Fruit fly (Drosophila melanogaster) whole organism, pupa: ENCODE measurements around the gene Kdm5.

Experiments
- CG10348 ChIP-seq: fragments of 200-800 bp; sonication (Bioruptor generic); IDR thresholded peaks from 2 replicates; pipeline ENCODE4 v1.3.6; 2022; ENCODE audit warnings: missing biosample characterization, missing genetic modification characterization
- CG12605 ChIP-seq: fragments of 200-800 bp; sonication (Bioruptor generic); IDR thresholded peaks from 2 replicates; pipeline ENCODE4 v1.3.6; 2022; ENCODE audit warnings: missing biosample characterization, missing genetic modification characterization
- CG13204 ChIP-seq: fragments of 200-800 bp; sonication (Bioruptor generic); optimal IDR thresholded peaks from 2 replicates; lab custom pipeline; 2018; ENCODE audit warnings: missing biosample characterization, mild to moderate bottlenecking, missing genetic modification characterization, moderate library complexity
- CG14655 ChIP-seq: fragments of 200-800 bp; sonication (Bioruptor generic); optimal IDR thresholded peaks from 3 replicates; lab custom pipeline; 2017; ENCODE audit warnings: mild to moderate bottlenecking, missing biosample characterization, missing genetic modification reagents, missing genetic modification characterization
- CG15710 ChIP-seq: fragments of 200-800 bp; sonication (Bioruptor generic); optimal IDR thresholded peaks from 2 replicates; lab custom pipeline; 2018; ENCODE audit warnings: missing biosample characterization, mild to moderate bottlenecking, missing genetic modification characterization, moderate library complexity
- CG17806 ChIP-seq: fragments of 200-800 bp; sonication (Bioruptor generic); optimal IDR thresholded peaks from 2 replicates; lab custom pipeline; 2018; ENCODE audit warnings: missing biosample characterization, mild to moderate bottlenecking, missing genetic modification characterization, moderate library complexity
- CG32121 ChIP-seq: fragments of 200-800 bp; sonication (Bioruptor generic); IDR thresholded peaks from 2 replicates; pipeline ENCODE4 v1.3.6; 2022; ENCODE audit warnings: missing biosample characterization, missing genetic modification characterization
- CG34367 ChIP-seq: fragments of 200-800 bp; sonication (Bioruptor generic); optimal IDR thresholded peaks from 2 replicates; lab custom pipeline; 2018; ENCODE audit warnings: missing biosample characterization, mild to moderate bottlenecking, missing genetic modification characterization
- CG8159 ChIP-seq: fragments of 200-800 bp; sonication (Bioruptor generic); optimal IDR thresholded peaks from 3 replicates; lab custom pipeline; 2018; ENCODE audit warnings: missing biosample characterization, mild to moderate bottlenecking, missing genetic modification characterization, moderate library complexity
- CG8301 ChIP-seq: fragments of 200-800 bp; sonication (Bioruptor generic); optimal IDR thresholded peaks from 2 replicates; lab custom pipeline; 2018; ENCODE audit warnings: missing biosample characterization, mild to moderate bottlenecking, missing genetic modification characterization
- CG9948 ChIP-seq: fragments of 200-800 bp; sonication (Bioruptor generic); optimal IDR thresholded peaks from 2 replicates; lab custom pipeline; 2018; ENCODE audit warnings: missing biosample characterization, mild to moderate bottlenecking, missing genetic modification characterization, moderate library complexity
- D1 ChIP-seq: fragments of 200-800 bp; sonication (Bioruptor generic); optimal IDR thresholded peaks from 2 replicates; lab custom pipeline; 2018; ENCODE audit warnings: missing biosample characterization, mild to moderate bottlenecking, missing genetic modification characterization, moderate library complexity
- EcR ChIP-seq: fragments of 200-800 bp; sonication (Bioruptor generic); optimal IDR thresholded peaks from 3 replicates; lab custom pipeline; 2019; ENCODE audit warnings: missing biosample characterization, missing genetic modification characterization, mild to moderate bottlenecking, moderate library complexity, missing genetic modification reagents
- Ets98B ChIP-seq: fragments of 200-800 bp; sonication (Bioruptor generic); IDR thresholded peaks from 2 replicates; pipeline ENCODE4 v1.3.6; 2022; ENCODE audit warnings: missing biosample characterization, missing genetic modification characterization
- Pif1A ChIP-seq: fragments of 200-800 bp; sonication (Bioruptor generic); optimal IDR thresholded peaks from 3 replicates; lab custom pipeline; 2016; ENCODE audit warnings: missing biosample characterization, missing genetic modification characterization
- Pif1B ChIP-seq: fragments of 200-800 bp; sonication (Bioruptor generic); optimal IDR thresholded peaks from 3 replicates; lab custom pipeline; 2016; ENCODE audit warnings: missing biosample characterization, missing genetic modification characterization
- Snoo ChIP-seq: fragments of 200-800 bp; sonication (Bioruptor generic); optimal IDR thresholded peaks from 3 replicates; lab custom pipeline; 2017; ENCODE audit warnings: missing biosample characterization, mild to moderate bottlenecking, missing genetic modification characterization, inconsistent platforms
- fd96Ca ChIP-seq: fragments of 200-800 bp; sonication (Bioruptor generic); IDR thresholded peaks from 3 replicates; pipeline ENCODE4 v1.3.6; 2022; ENCODE audit warnings: missing biosample characterization, missing genetic modification characterization
- gl ChIP-seq: fragments of 200-800 bp; sonication (Bioruptor generic); optimal IDR thresholded peaks from 2 replicates; lab custom pipeline; 2018; ENCODE audit warnings: missing biosample characterization, mild to moderate bottlenecking, missing genetic modification characterization
- rn ChIP-seq: fragments of 200-800 bp; sonication (Bioruptor generic); IDR thresholded peaks from 2 replicates; pipeline ENCODE4 v1.3.6; 2022; ENCODE audit warnings: missing biosample characterization, missing genetic modification characterization

Kdm5 gene

dm6 chr2L:5990447-5990846 lies 8.9 kb downstream of the Kdm5 start:
- TF ChIP-seq CG8301 (tag; lab: Kevin White, UChicago) (no peak), CG8159 (tag; lab: Kevin White, UChicago) (no peak), Pif1B (no peak), CG14655 (GFP tag; lab: Kevin White, UChicago) (no peak), fd96Ca (GFP tag; lab: Robert Waterston, UW) (0 out of 3 replicates have a peak, but pooled peaks have one; percentile 34), Ets98B (GFP tag; lab: Robert Waterston, UW) (no peak), CG13204 (GFP tag; lab: Kevin White, UChicago) (peak; percentile 45), CG12605 (GFP tag; lab: Robert Waterston, UW) (no peak)

dm6 chr2L:5988115-5989092 lies 10.9 kb downstream of the Kdm5 start:
- no peak for TF ChIP-seq gl (tag; lab: Kevin White, UChicago)
- TF ChIP-seq Pif1A (GFP tag; lab: Kevin White, UChicago) = no peak
- TF ChIP-seq CG8159 (tag; lab: Kevin White, UChicago) = no peak
- TF ChIP-seq CG32121 (GFP tag; lab: Robert Waterston, UW) = no peak
- no peak for TF ChIP-seq CG12605 (GFP tag; lab: Robert Waterston, UW)
- no peak for TF ChIP-seq CG34367 (tag; lab: Kevin White, UChicago)
- no peak for TF ChIP-seq Snoo
- TF ChIP-seq CG10348 = no peak
- no peak for TF ChIP-seq EcR (GFP tag; lab: Kevin White, UChicago)
- TF ChIP-seq CG8301 (tag; lab: Kevin White, UChicago) = no peak
- TF ChIP-seq rn (GFP tag; lab: Robert Waterston, UW) = no peak
- no peak for TF ChIP-seq fd96Ca (GFP tag; lab: Robert Waterston, UW)
- TF ChIP-seq CG9948 (tag; lab: Kevin White, UChicago) = no peak

- TF ChIP-seq Snoo = no peak
- no peak for TF ChIP-seq CG34367 (tag; lab: Kevin White, UChicago)
- TF ChIP-seq CG8301 (tag; lab: Kevin White, UChicago) = no peak
- TF ChIP-seq CG17806 = no peak
- TF ChIP-seq CG13204 (GFP tag; lab: Kevin White, UChicago) = no peak
- no peak for TF ChIP-seq D1 (tag; lab: Kevin White, UChicago)
- TF ChIP-seq Ets98B (GFP tag; lab: Robert Waterston, UW) = no peak
- TF ChIP-seq CG15710 (tag; lab: Kevin White, UChicago) = no peak
- TF ChIP-seq CG8159 (tag; lab: Kevin White, UChicago) = no peak
- TF ChIP-seq CG12605 (GFP tag; lab: Robert Waterston, UW) = no peak
- TF ChIP-seq Pif1B = no peak
Measured at dm6 chr2L:5986940-5987339, 12.4 kb downstream of the Kdm5 start.

- TF ChIP-seq CG15710 (tag; lab: Kevin White, UChicago) = peak; percentile 11
- no peak for TF ChIP-seq CG32121 (GFP tag; lab: Robert Waterston, UW)
- TF ChIP-seq Pif1A (GFP tag; lab: Kevin White, UChicago) = no peak
- TF ChIP-seq Snoo = peak; percentile 45
- TF ChIP-seq CG13204 (GFP tag; lab: Kevin White, UChicago) = no peak
- TF ChIP-seq CG9948 (tag; lab: Kevin White, UChicago) = peak; percentile 6
- peak; percentile 22 for TF ChIP-seq CG17806
- no peak for TF ChIP-seq CG34367 (tag; lab: Kevin White, UChicago)
- no peak for TF ChIP-seq rn (GFP tag; lab: Robert Waterston, UW)
- TF ChIP-seq CG8159 (tag; lab: Kevin White, UChicago) = peak; percentile 35
Measured at dm6 chr2L:5986094-5986493, 13.2 kb downstream of the Kdm5 start, which contains the start of gene ifc. Gene ifc, plus strand, starts transcription at chr2L:5986348.

- peak; percentile 71 for TF ChIP-seq EcR (GFP tag; lab: Kevin White, UChicago)
- no peak for TF ChIP-seq CG17806
- TF ChIP-seq, all 21 proteins: peak for 1
Measured at dm6 chr2L:5983236-5983635, 16.1 kb downstream of the Kdm5 start.

- no peak for TF ChIP-seq CG17806
- no peak for TF ChIP-seq CG32121 (GFP tag; lab: Robert Waterston, UW)
- TF ChIP-seq Pif1A (GFP tag; lab: Kevin White, UChicago) = no peak
- TF ChIP-seq CG8301 (tag; lab: Kevin White, UChicago) = no peak
- TF ChIP-seq CG15710 (tag; lab: Kevin White, UChicago) = peak; percentile 16
- TF ChIP-seq CG13204 (GFP tag; lab: Kevin White, UChicago) = peak; percentile 36
- TF ChIP-seq fd96Ca (GFP tag; lab: Robert Waterston, UW) = no peak
- TF ChIP-seq CG10348 = no peak
- no peak for TF ChIP-seq CG34367 (tag; lab: Kevin White, UChicago)
- TF ChIP-seq Pif1B = peak; percentile 35
- no peak for TF ChIP-seq CG12605 (GFP tag; lab: Robert Waterston, UW)
- no peak for TF ChIP-seq CG8159 (tag; lab: Kevin White, UChicago)
- peak; percentile 46 for TF ChIP-seq Snoo
- TF ChIP-seq, all 21 proteins: peak for 4
Measured at dm6 chr2L:5982334-5982987, 16.8 kb downstream of the Kdm5 start.
